Fruit fly (Drosophila melanogaster): ENCODE measurements around the gene ND-20L.

DNA sequence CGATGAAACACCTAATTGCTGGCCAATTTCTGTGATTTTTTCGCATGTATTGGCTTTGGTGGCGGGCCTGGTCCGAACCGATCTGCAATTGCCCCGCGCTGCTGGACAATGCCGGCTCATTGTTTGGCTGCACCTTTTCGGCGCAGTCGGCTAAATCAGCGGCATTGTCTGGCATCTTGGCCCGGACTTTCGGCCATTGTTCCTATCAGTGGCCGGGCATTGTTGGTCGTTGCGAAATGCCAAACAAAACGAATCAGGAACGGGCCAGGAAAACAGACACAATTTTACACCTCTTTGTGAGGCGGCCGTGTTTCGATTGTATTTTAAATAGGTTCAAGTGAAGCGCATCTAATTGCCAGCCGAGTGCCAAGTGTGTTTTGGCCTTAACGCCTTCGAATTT lies 29.6 kb downstream of the ND-20L start:
- TF ChIP-seq Dip3 (GFP tag; optimal IDR thresholded peaks at IDR 0.05), result no peak
- TF ChIP-seq CG32772 (GFP tag; IDR thresholded peaks at IDR 0.05), result no peak
- TF ChIP-seq GATAe (GFP tag; conservative IDR thresholded peaks at IDR 0.05), result no peak
- no peak for TF ChIP-seq E2f1 (GFP tag; IDR thresholded peaks at IDR 0.05)
- no peak for TF ChIP-seq lilli (GFP tag; optimal IDR thresholded peaks at IDR 0.05)
- TF ChIP-seq CG7271 (tag; optimal IDR thresholded peaks at IDR 0.05), result no peak
- TF ChIP-seq ttk (GFP tag; IDR thresholded peaks at IDR 0.05), result no peak
- no peak for TF ChIP-seq stwl (tag; optimal IDR thresholded peaks at IDR 0.05)
